Fruit fly (Drosophila melanogaster) whole organism, pupa: ENCODE results near the gene Nup107.

Source experiments
- CG12605 ChIP-seq: fragments of 200-800 bp; sonication (Bioruptor generic); IDR thresholded peaks from 2 replicates; pipeline ENCODE4 v1.3.6; 2022; ENCODE audit warnings: missing biosample characterization, missing genetic modification characterization
- CG13204 ChIP-seq: fragments of 200-800 bp; sonication (Bioruptor generic); optimal IDR thresholded peaks from 2 replicates; lab custom pipeline; 2018; ENCODE audit warnings: missing biosample characterization, mild to moderate bottlenecking, missing genetic modification characterization, moderate library complexity
- CG17806 ChIP-seq: fragments of 200-800 bp; sonication (Bioruptor generic); optimal IDR thresholded peaks from 2 replicates; lab custom pipeline; 2018; ENCODE audit warnings: missing biosample characterization, mild to moderate bottlenecking, missing genetic modification characterization, moderate library complexity
- CG4496 ChIP-seq: fragments of 200-800 bp; sonication (Bioruptor generic); IDR thresholded peaks from 3 replicates; pipeline ENCODE4 v1.3.6; 2022; ENCODE audit warnings: missing biosample characterization, missing genetic modification characterization
- CG8159 ChIP-seq: fragments of 200-800 bp; sonication (Bioruptor generic); optimal IDR thresholded peaks from 3 replicates; lab custom pipeline; 2018; ENCODE audit warnings: missing biosample characterization, mild to moderate bottlenecking, missing genetic modification characterization, moderate library complexity
- CG9948 ChIP-seq: fragments of 200-800 bp; sonication (Bioruptor generic); optimal IDR thresholded peaks from 2 replicates; lab custom pipeline; 2018; ENCODE audit warnings: missing biosample characterization, mild to moderate bottlenecking, missing genetic modification characterization, moderate library complexity
- D1 ChIP-seq: fragments of 200-800 bp; sonication (Bioruptor generic); optimal IDR thresholded peaks from 2 replicates; lab custom pipeline; 2018; ENCODE audit warnings: missing biosample characterization, mild to moderate bottlenecking, missing genetic modification characterization, moderate library complexity
- EcR ChIP-seq: fragments of 200-800 bp; sonication (Bioruptor generic); optimal IDR thresholded peaks from 3 replicates; lab custom pipeline; 2019; ENCODE audit warnings: missing biosample characterization, missing genetic modification characterization, mild to moderate bottlenecking, moderate library complexity, missing genetic modification reagents
- Pif1A ChIP-seq: fragments of 200-800 bp; sonication (Bioruptor generic); optimal IDR thresholded peaks from 3 replicates; lab custom pipeline; 2016; ENCODE audit warnings: missing biosample characterization, missing genetic modification characterization
- Pif1B ChIP-seq: fragments of 200-800 bp; sonication (Bioruptor generic); optimal IDR thresholded peaks from 3 replicates; lab custom pipeline; 2016; ENCODE audit warnings: missing biosample characterization, missing genetic modification characterization

DNA sequence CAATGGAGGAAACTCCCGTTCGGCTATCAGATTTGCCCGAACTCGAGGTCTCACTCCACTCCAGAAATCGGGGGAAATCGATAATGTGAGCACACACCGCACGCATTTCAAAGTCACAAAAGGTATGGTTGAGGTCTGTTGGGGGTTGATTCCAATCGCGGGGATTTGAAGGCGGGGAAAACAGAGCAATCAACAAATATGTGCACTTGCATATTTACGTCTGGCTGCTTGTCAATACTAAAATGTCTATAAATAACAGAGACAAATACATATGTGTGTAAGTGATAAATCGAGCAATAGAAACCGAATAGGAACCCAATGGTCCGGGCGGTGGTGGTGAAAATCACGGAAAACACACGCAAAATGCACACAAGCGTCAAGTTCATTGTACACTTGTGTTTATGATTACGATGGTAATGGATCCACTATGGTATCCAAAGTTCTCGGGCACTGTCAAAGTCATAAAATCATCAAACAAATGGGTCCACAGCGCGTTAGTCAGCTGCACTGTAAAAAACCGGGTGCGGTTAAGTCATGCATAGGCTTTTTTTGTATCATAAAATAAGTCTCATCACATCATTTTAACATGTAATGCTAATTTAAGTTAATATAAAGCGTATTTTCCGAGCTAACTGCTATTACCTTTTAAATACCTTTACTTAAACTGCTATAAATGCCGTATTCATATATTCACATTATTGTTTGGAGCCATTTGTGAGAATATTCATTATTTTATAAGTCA is 16.2 kb upstream of the Nup107 start:
- no peak for TF ChIP-seq EcR (GFP tag; lab: Kevin White, UChicago)
- no peak for TF ChIP-seq CG12605 (GFP tag; lab: Robert Waterston, UW)
- TF ChIP-seq CG17806 (tag; lab: Kevin White, UChicago), result peak; percentile 3
- no peak for TF ChIP-seq CG13204
- TF ChIP-seq CG9948 (tag; lab: Kevin White, UChicago), result peak; percentile 29
- TF ChIP-seq D1, result no peak
- TF ChIP-seq Pif1B (GFP tag; lab: Kevin White, UChicago), result no peak
- no peak for TF ChIP-seq CG8159 (tag; lab: Kevin White, UChicago)
- peak; percentile 13 for TF ChIP-seq Pif1A
- peak; percentile 56; the same call in 2 of the 3 replicates for TF ChIP-seq CG4496 (GFP tag; lab: Robert Waterston, UW)
